Worm (Caenorhabditis elegans): ENCODE data around the gene unc-130.

DNA sequence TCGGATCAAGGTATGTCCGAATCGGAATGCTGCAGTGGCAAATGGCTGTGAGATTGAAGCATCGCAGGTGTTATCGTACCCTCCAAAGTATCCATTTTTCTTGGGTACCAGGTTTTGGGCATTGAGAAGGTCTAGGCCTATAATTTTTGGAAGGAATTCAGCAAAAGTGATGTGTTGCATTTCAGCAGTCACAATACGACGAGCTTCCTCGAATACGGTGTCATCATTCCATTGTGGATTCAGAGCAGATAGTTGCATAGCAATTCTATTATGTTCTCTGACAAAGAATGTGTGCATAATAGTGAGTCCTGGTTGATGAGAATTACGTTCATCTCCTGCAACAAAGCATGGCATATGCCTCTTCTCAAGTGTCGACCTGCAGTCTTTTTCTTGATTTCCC, 38.8 kb upstream of the unc-130 start:
- TF ChIP-seq ztf-11 (tag; optimal IDR thresholded peaks at IDR 0.05) (no peak), nhr-28 (tag; optimal IDR thresholded peaks at IDR 0.05) (no peak), mep-1 (tag; optimal IDR thresholded peaks at IDR 0.05) (no peak), nhr-237 (tag; optimal IDR thresholded peaks at IDR 0.05) (no peak), snpc-4 (tag; optimal IDR thresholded peaks at IDR 0.05) (no peak), elt-1 (tag; optimal IDR thresholded peaks at IDR 0.05; ENCODE audit: borderline replicate concordance, insufficient read depth) (no peak), lsy-2 (tag; optimal IDR thresholded peaks at IDR 0.05) (no peak), sem-2 (GFP tag; optimal IDR thresholded peaks at IDR 0.05) (no peak), sptf-1 (tag; optimal IDR thresholded peaks at IDR 0.05) (no peak), elt-3 (tag; optimal IDR thresholded peaks at IDR 0.05) (no peak), ces-1 (GFP tag; optimal IDR thresholded peaks at IDR 0.05) (no peak), pha-4 (tag; optimal IDR thresholded peaks at IDR 0.05) (no peak), flh-1 (GFP tag; optimal IDR thresholded peaks at IDR 0.05) (no peak), unc-39 (tag; optimal IDR thresholded peaks at IDR 0.05) (no peak)
